Worm (Caenorhabditis elegans) whole organism, L3 larva: Measurements from ENCODE around the gene clc-33.

ENCODE experiments used
- ZK546.5 ChIP-seq: sonication (generic microtip); optimal IDR thresholded peaks from 2 replicates; lab custom pipeline; 2017; ENCODE audit warnings: missing biosample characterization, missing genetic modification characterization
- aly-2 ChIP-seq: fragments of 150-350 bp; optimal IDR thresholded peaks from 2 replicates; lab custom pipeline; 2014; ENCODE audit warnings: missing biosample characterization, missing genetic modification characterization
- ama-1 ChIP-seq: fragments of 150-350 bp; optimal IDR thresholded peaks from 2 replicates; lab custom pipeline; 2018
- ceh-28 ChIP-seq: fragments of 150-350 bp; optimal IDR thresholded peaks from 2 replicates; lab custom pipeline; 2014; ENCODE audit warnings: missing biosample characterization, missing genetic modification reagents, missing genetic modification characterization
- ceh-9 ChIP-seq: sonication (generic microtip); optimal IDR thresholded peaks from 2 replicates; lab custom pipeline; 2018; ENCODE audit warnings: missing biosample characterization, missing genetic modification characterization
- daf-12 ChIP-seq: fragments of 150-350 bp; optimal IDR thresholded peaks from 2 replicates; lab custom pipeline; 2014; ENCODE audit warnings: missing biosample characterization, missing genetic modification reagents, missing genetic modification characterization
- egl-27 ChIP-seq: sonication (generic microtip); optimal IDR thresholded peaks from 4 replicates; lab custom pipeline; 2017; ENCODE audit warnings: missing biosample characterization, missing genetic modification reagents, missing genetic modification characterization
- egl-5 ChIP-seq: fragments of 150-350 bp; optimal IDR thresholded peaks from 2 replicates; lab custom pipeline; 2017; ENCODE audit warnings: missing biosample characterization, missing genetic modification reagents, missing genetic modification characterization, inconsistent platforms
- elt-1 ChIP-seq: fragments of 150-350 bp; optimal IDR thresholded peaks from 2 replicates; lab custom pipeline; 2014; ENCODE audit warnings: missing biosample characterization, missing genetic modification characterization
- elt-3 ChIP-seq, 3 experiments: fragments of 150-350 bp in 1 of 3; sonication (generic microtip) in 2 of 3; optimal IDR thresholded peaks; 2 replicates in 2 of 3; 4 replicates in 1 of 3; lab custom pipeline; 2014 to 2017; ENCODE audit warnings: missing biosample characterization in 3 of 3, missing genetic modification characterization in 3 of 3
- hmg-11 ChIP-seq: sonication (generic microtip); optimal IDR thresholded peaks from 2 replicates; lab custom pipeline; 2016; ENCODE audit warnings: missing genetic modification characterization, missing compliant biosample characterization
- jun-1 ChIP-seq: fragments of 150-350 bp; optimal IDR thresholded peaks from 2 replicates; lab custom pipeline; 2014; ENCODE audit warnings: missing biosample characterization, missing genetic modification reagents, missing genetic modification characterization
- lsy-12 ChIP-seq: sonication (generic microtip); optimal IDR thresholded peaks from 2 replicates; lab custom pipeline; 2016; ENCODE audit warnings: mild to moderate bottlenecking, missing genetic modification characterization, missing compliant biosample characterization
- mdl-1 ChIP-seq: fragments of 150-350 bp; optimal IDR thresholded peaks from 2 replicates; lab custom pipeline; 2014; ENCODE audit warnings: missing biosample characterization, missing genetic modification characterization
- mml-1 ChIP-seq: fragments of 150-350 bp; sonication (generic microtip); optimal IDR thresholded peaks from 3 replicates; lab custom pipeline; 2014; ENCODE audit warnings: missing biosample characterization, missing genetic modification characterization
- nfya-1 ChIP-seq: sonication (generic microtip); optimal IDR thresholded peaks from 2 replicates; lab custom pipeline; 2017; ENCODE audit warnings: missing genetic modification characterization, mild to moderate bottlenecking, missing compliant biosample characterization, antibody characterized with exemption, moderate library complexity; ENCODE audit not compliant: insufficient read depth
- nhr-11 ChIP-seq: fragments of 150-350 bp; optimal IDR thresholded peaks from 2 replicates; lab custom pipeline; 2014; ENCODE audit warnings: missing biosample characterization, missing genetic modification characterization
- nhr-12 ChIP-seq: fragments of 150-350 bp; optimal IDR thresholded peaks from 2 replicates; lab custom pipeline; 2014; ENCODE audit warnings: missing biosample characterization, missing genetic modification characterization
- nhr-23 ChIP-seq: fragments of 150-350 bp; optimal IDR thresholded peaks from 2 replicates; lab custom pipeline; 2014; ENCODE audit warnings: missing biosample characterization, missing genetic modification reagents, missing genetic modification characterization
- nhr-237 ChIP-seq: fragments of 150-350 bp; optimal IDR thresholded peaks from 2 replicates; lab custom pipeline; 2014; ENCODE audit warnings: missing biosample characterization, missing genetic modification characterization
- nhr-25 ChIP-seq: sonication (generic microtip); optimal IDR thresholded peaks from 2 replicates; lab custom pipeline; 2017; ENCODE audit warnings: missing biosample characterization, missing genetic modification characterization
- nhr-28 ChIP-seq: fragments of 150-350 bp; optimal IDR thresholded peaks from 2 replicates; lab custom pipeline; 2014; ENCODE audit warnings: missing biosample characterization, missing genetic modification characterization
- nhr-43 ChIP-seq: sonication (generic microtip); optimal IDR thresholded peaks from 2 replicates; lab custom pipeline; 2016; ENCODE audit warnings: mild to moderate bottlenecking, missing genetic modification characterization, missing compliant biosample characterization; ENCODE audit not compliant: poor library complexity, severe bottlenecking
- nhr-77 ChIP-seq: fragments of 150-350 bp; optimal IDR thresholded peaks from 2 replicates; lab custom pipeline; 2014; ENCODE audit warnings: missing biosample characterization, missing genetic modification characterization
- pqm-1 ChIP-seq: fragments of 150-350 bp; optimal IDR thresholded peaks from 2 replicates; lab custom pipeline; 2017; ENCODE audit warnings: missing biosample characterization, missing genetic modification characterization, inconsistent platforms
- sea-2 ChIP-seq: fragments of 150-350 bp; sonication (generic microtip); optimal IDR thresholded peaks from 4 replicates; lab custom pipeline; 2014; ENCODE audit warnings: missing biosample characterization, missing genetic modification reagents, missing genetic modification characterization
- skn-1 ChIP-seq: fragments of 150-350 bp; optimal IDR thresholded peaks from 2 replicates; lab custom pipeline; 2014; ENCODE audit warnings: missing biosample characterization, missing genetic modification characterization
- snpc-4 ChIP-seq: fragments of 150-350 bp; optimal IDR thresholded peaks from 2 replicates; lab custom pipeline; 2014; ENCODE audit warnings: missing biosample characterization, missing genetic modification characterization
- tbx-2 ChIP-seq: sonication (generic microtip); optimal IDR thresholded peaks from 2 replicates; lab custom pipeline; 2016; ENCODE audit warnings: mild to moderate bottlenecking, missing genetic modification characterization, missing compliant biosample characterization
- unc-39 ChIP-seq: sonication (generic microtip); optimal IDR thresholded peaks from 4 replicates; lab custom pipeline; 2017; ENCODE audit warnings: missing biosample characterization, missing genetic modification characterization
- unc-62 ChIP-seq: fragments of 150-350 bp; sonication (generic microtip); optimal IDR thresholded peaks from 4 replicates; lab custom pipeline; 2014; ENCODE audit warnings: missing biosample characterization, missing genetic modification reagents, missing genetic modification characterization
- zag-1 ChIP-seq: fragments of 150-350 bp; optimal IDR thresholded peaks from 2 replicates; lab custom pipeline; 2014; ENCODE audit warnings: missing biosample characterization, missing genetic modification characterization
- ztf-4 ChIP-seq: fragments of 150-350 bp; optimal IDR thresholded peaks from 2 replicates; lab custom pipeline; 2014; ENCODE audit warnings: missing biosample characterization, missing genetic modification characterization

clc-33 gene

DNA sequence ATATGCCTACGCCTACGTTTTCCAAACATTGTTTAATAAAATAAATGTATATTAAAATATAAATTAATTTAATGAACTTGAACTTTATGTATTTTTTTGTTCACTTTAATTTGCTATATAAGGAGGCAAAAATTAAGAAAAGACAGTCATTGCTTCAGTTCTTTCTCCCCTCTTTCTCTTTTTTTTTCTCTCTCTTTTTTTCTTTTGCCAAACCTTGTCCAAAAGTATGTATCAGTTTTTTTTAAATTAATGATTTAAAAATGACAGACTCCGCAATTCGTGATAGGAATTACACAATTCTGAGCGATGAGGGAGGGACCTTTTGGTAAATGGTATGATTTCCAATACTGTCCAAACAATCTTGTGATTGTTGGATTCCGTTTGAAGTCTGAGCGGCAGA lies 37.2 kb upstream of the clc-33 start, which contains the start of gene F46F5.13:
Gene F46F5.13, plus strand, starts transcription at position 301 of the 400 bp plus-strand sequence.
- TF ChIP-seq aly-2 (tag; lab: Kevin White, UChicago) (no peak), nhr-12 (tag; lab: Kevin White, UChicago) (no peak), elt-1 (tag; lab: Kevin White, UChicago) (no peak), lsy-12 (tag; lab: Kevin White, UChicago) (no peak), egl-27 (tag; lab: Kevin White, UChicago) (no peak), mdl-1 (no peak), jun-1 (no peak), nhr-25 (tag; lab: Kevin White, UChicago) (no peak), nhr-23 (tag; lab: Kevin White, UChicago) (no peak), ztf-4 (no peak), daf-12 (tag; lab: Kevin White, UChicago) (no peak), nhr-237 (no peak), tbx-2 (tag; lab: Kevin White, UChicago) (no peak), nhr-43 (tag; lab: Kevin White, UChicago) (no peak), egl-5 (tag; lab: Kevin White, UChicago) (no peak), ceh-9 (no peak), mml-1 (tag; lab: Kevin White, UChicago) (no peak), nhr-11 (no peak)

DNA sequence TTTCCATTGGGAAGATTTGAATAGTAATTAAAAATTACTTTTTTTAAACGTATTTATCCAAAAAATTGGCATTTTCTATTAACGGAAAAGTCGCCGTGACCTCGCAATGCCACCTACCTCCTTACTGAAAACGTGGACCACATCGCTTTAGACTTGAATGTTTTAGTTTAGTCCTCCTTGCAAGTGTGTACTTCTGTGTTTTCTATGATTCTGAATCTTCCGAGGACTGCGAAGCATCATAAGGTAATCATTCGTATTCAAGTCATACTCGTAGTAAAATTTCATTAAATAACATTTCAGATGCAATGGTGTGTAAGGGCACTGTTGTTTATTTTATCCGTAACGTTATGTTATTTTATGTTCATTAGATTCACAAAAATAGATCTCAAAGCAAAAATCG lies 31.8 kb upstream of the clc-33 start, which contains the start of gene F46F5.11:
Gene F46F5.11, plus strand, starts transcription at position 301 of the 400 bp plus-strand sequence.
- no peak for TF ChIP-seq unc-62 (GFP tag; lab: Kevin White, UChicago)
- no peak for TF ChIP-seq mdl-1
- no peak for TF ChIP-seq nhr-77 (tag; lab: Kevin White, UChicago)
- no peak for TF ChIP-seq daf-12 (tag; lab: Kevin White, UChicago)
- no peak for TF ChIP-seq nhr-28
- TF ChIP-seq ama-1 (lab: Kevin White, UChicago): no peak
- TF ChIP-seq unc-39: no peak

DNA sequence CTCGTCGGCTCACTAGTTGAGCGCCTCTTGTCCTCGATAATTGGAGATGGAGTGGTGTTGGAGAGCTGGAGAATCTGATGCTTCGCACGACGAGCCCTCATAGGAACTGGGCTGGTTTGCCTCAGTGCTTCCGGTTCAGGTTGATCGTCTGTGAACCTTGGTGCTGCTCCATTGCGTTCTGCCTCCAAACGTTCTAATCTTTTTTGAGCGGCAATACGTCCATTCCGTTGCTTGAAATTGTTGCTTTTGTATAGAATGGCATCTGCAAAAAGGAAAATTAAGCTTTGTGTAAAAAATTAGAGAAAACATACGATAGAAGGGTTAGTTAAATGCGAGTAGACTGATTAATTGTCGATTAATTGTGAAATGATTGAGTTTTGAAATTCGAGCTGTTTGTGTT lies 27.3 kb upstream of the clc-33 start, which contains the start of gene F46F5.5:
Gene F46F5.5, minus strand, starts transcription at position 101 of the 400 bp plus-strand sequence.
- TF ChIP-seq elt-1 (tag; lab: Kevin White, UChicago): no peak

DNA sequence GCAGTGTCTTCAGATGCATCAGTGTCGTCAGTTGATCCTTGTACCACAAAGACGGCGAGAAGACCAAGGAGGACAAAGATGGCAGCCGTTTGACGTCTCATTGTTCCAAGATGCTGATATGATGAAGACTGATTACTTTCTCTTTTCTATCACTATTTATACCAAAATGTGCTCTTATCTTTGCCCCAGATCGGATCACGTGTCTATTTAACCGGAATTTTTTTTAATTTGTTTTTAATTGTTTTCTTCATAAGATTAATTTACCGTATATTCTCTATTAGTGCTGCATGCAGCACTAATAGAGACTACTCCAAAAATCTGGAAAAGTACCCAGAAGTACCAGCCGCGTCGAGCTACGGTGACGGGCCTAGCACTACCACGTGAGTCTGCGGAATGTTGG lies 25.5 kb upstream of the clc-33 start, which contains the start of gene msrp-3:
Gene msrp-3, minus strand, starts transcription at position 101 of the 400 bp plus-strand sequence.
- TF ChIP-seq elt-1 (tag; lab: Kevin White, UChicago) (no peak), tbx-2 (tag; lab: Kevin White, UChicago) (no peak), elt-3 (tag; optimal IDR thresholded peaks at IDR 0.05; lab: Kevin White, UChicago) (no peak)

DNA sequence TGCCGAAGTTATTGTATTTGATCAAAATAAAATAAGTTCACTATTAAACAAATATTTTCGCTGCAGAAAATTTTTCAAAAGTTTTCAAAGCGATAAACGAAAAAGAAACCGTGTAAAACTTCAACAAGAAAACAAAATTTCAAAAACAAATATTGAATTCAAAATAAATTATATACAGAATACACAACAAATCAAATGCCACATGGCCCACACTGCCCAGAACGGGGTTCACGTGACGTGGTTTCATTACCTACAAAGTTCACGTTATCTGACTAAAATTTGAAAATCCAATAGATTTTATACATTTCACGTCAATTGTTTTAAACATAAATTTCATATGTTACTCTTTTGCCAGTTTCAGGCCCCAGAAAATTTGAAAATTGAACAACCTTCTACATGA lies 19.7 kb upstream of the clc-33 start, which contains the start of gene F46F5.7:
Gene F46F5.7, minus strand, starts transcription at position 101 of the 400 bp plus-strand sequence.
- TF ChIP-seq skn-1 (tag; lab: Kevin White, UChicago): no peak
- TF ChIP-seq snpc-4: no peak
- no peak for TF ChIP-seq ZK546.5 (tag; lab: Kevin White, UChicago)
- TF ChIP-seq zag-1 (tag; lab: Kevin White, UChicago): no peak
- TF ChIP-seq ceh-28 (tag; lab: Kevin White, UChicago): no peak
- TF ChIP-seq mml-1 (tag; lab: Kevin White, UChicago): no peak
- no peak for TF ChIP-seq nhr-237
- TF ChIP-seq ama-1 (lab: Kevin White, UChicago): no peak
- no peak for TF ChIP-seq nfya-1 (tag; lab: Kevin White, UChicago)
- no peak for TF ChIP-seq pqm-1 (tag; lab: Kevin White, UChicago)
- TF ChIP-seq elt-3 (tag; optimal IDR thresholded peaks at IDR 0.05; lab: Kevin White, UChicago): no peak
- no peak for TF ChIP-seq ztf-4
- no peak for TF ChIP-seq sea-2 (GFP tag; lab: Kevin White, UChicago)

DNA sequence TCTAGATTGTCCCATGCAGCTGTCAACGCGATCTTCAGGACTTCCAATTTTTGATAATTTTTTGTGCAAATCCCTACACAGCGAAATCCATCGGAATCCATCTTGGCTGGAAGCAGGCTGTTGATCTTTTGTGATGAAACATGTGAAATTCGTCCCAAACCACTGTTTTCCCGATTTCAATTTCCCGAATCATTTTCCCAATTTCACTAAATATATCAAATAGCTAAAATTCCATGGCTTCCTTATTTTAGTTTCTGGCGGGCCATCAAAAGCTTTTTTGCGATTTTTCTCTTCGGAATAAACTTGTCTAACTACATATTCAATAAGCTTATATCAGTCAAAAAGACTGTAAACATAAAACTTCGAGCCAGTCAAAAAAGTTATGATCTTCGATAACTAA lies 18.7 kb upstream of the clc-33 start, which contains the start of gene F46F5.8:
Gene F46F5.8, minus strand, starts transcription at position 101 of the 400 bp plus-strand sequence.
- TF ChIP-seq aly-2 (tag; lab: Kevin White, UChicago): no peak
- TF ChIP-seq nhr-43 (tag; lab: Kevin White, UChicago): no peak
- no peak for TF ChIP-seq hmg-11 (tag; lab: Kevin White, UChicago)
- TF ChIP-seq, all 47 proteins: peak for 0
